Worm (Caenorhabditis elegans) whole organism, mixed stage, embryonic: ENCODE results near the gene str-199.

Source experiments
- M03D4.4 ChIP-seq: sonication (generic microtip); optimal IDR thresholded peaks from 2 replicates; lab custom pipeline; 2017; ENCODE audit warnings: mild to moderate bottlenecking, missing genetic modification characterization, missing compliant biosample characterization
- bed-3 ChIP-seq: fragments of 200-800 bp; sonication (Bioruptor generic); optimal IDR thresholded peaks from 3 replicates; lab custom pipeline; 2018; ENCODE audit warnings: mild to moderate bottlenecking, missing genetic modification characterization, moderate library complexity, missing compliant biosample characterization
- blmp-1 ChIP-seq: fragments of 150-350 bp; optimal IDR thresholded peaks from 2 replicates; lab custom pipeline; 2014; ENCODE audit warnings: missing biosample characterization, missing genetic modification characterization
- ceh-39 ChIP-seq: fragments of 150-350 bp; optimal IDR thresholded peaks from 2 replicates; lab custom pipeline; 2014; ENCODE audit warnings: missing biosample characterization, missing genetic modification characterization
- ceh-43 ChIP-seq: fragments of 200-800 bp; sonication (Bioruptor generic); optimal IDR thresholded peaks from 2 replicates; lab custom pipeline; 2018; ENCODE audit warnings: mild to moderate bottlenecking, missing genetic modification characterization, moderate library complexity, missing compliant biosample characterization
- ceh-83 ChIP-seq: fragments of 200-800 bp; sonication (Bioruptor generic); optimal IDR thresholded peaks from 2 replicates; lab custom pipeline; 2018; ENCODE audit warnings: mild to moderate bottlenecking, missing genetic modification characterization, missing compliant biosample characterization
- ces-1 ChIP-seq: fragments of 150-350 bp; optimal IDR thresholded peaks from 2 replicates; lab custom pipeline; 2014; ENCODE audit warnings: missing biosample characterization, missing genetic modification reagents, missing genetic modification characterization
- cnd-1 ChIP-seq: fragments of 200-800 bp; sonication (Bioruptor generic); optimal IDR thresholded peaks from 2 replicates; lab custom pipeline; 2018; ENCODE audit warnings: mild to moderate bottlenecking, missing genetic modification characterization, missing compliant biosample characterization
- drap-1 ChIP-seq: fragments of 200-800 bp; sonication (Bioruptor generic); optimal IDR thresholded peaks from 3 replicates; lab custom pipeline; 2018; ENCODE audit warnings: mild to moderate bottlenecking, missing genetic modification characterization, missing compliant biosample characterization
- elt-1 ChIP-seq: sonication (generic microtip); optimal IDR thresholded peaks from 2 replicates; lab custom pipeline; 2017; ENCODE audit warnings: missing genetic modification characterization, mild to moderate bottlenecking, missing compliant biosample characterization, antibody characterized with exemption, moderate library complexity, borderline replicate concordance; ENCODE audit not compliant: insufficient read depth
- elt-3 ChIP-seq: fragments of 150-350 bp; optimal IDR thresholded peaks from 2 replicates; lab custom pipeline; 2014; ENCODE audit warnings: missing biosample characterization, missing genetic modification characterization
- flh-1 ChIP-seq: fragments of 200-800 bp; sonication (Bioruptor generic); optimal IDR thresholded peaks from 2 replicates; lab custom pipeline; 2018; ENCODE audit warnings: mild to moderate bottlenecking, missing genetic modification characterization, moderate library complexity, missing compliant biosample characterization
- ham-2 ChIP-seq: fragments of 200-800 bp; sonication (Bioruptor generic); optimal IDR thresholded peaks from 2 replicates; lab custom pipeline; 2018; ENCODE audit warnings: mild to moderate bottlenecking, missing genetic modification characterization, missing compliant biosample characterization
- lin-13 ChIP-seq: fragments of 150-350 bp; optimal IDR thresholded peaks from 2 replicates; lab custom pipeline; 2014; ENCODE audit warnings: missing biosample characterization, missing genetic modification characterization
- lsy-2 ChIP-seq: fragments of 150-350 bp; optimal IDR thresholded peaks from 2 replicates; lab custom pipeline; 2014; ENCODE audit warnings: missing biosample characterization, missing genetic modification characterization
- mab-5 ChIP-seq: fragments of 150-350 bp; optimal IDR thresholded peaks from 2 replicates; lab custom pipeline; 2014; ENCODE audit warnings: missing biosample characterization, missing genetic modification characterization
- mep-1 ChIP-seq: fragments of 150-350 bp; optimal IDR thresholded peaks from 2 replicates; lab custom pipeline; 2017; ENCODE audit warnings: missing biosample characterization, missing genetic modification reagents, missing genetic modification characterization, inconsistent platforms
- mls-2 ChIP-seq: sonication (generic microtip); optimal IDR thresholded peaks from 2 replicates; lab custom pipeline; 2016; ENCODE audit warnings: mild to moderate bottlenecking, missing genetic modification characterization, moderate library complexity, missing compliant biosample characterization
- nhr-12 ChIP-seq: fragments of 150-350 bp; optimal IDR thresholded peaks from 2 replicates; lab custom pipeline; 2014; ENCODE audit warnings: missing biosample characterization, missing genetic modification characterization
- nhr-2 ChIP-seq: fragments of 150-350 bp; optimal IDR thresholded peaks from 2 replicates; lab custom pipeline; 2014; ENCODE audit warnings: missing biosample characterization, missing genetic modification characterization
- nhr-28 ChIP-seq: fragments of 150-350 bp; optimal IDR thresholded peaks from 2 replicates; lab custom pipeline; 2014; ENCODE audit warnings: missing biosample characterization, missing genetic modification characterization
- nhr-76 ChIP-seq: sonication (generic microtip); optimal IDR thresholded peaks from 2 replicates; lab custom pipeline; 2017; ENCODE audit warnings: missing biosample characterization, missing genetic modification characterization
- pha-4 ChIP-seq: fragments of 150-350 bp; optimal IDR thresholded peaks from 2 replicates; lab custom pipeline; 2018; ENCODE audit warnings: missing biosample characterization, missing genetic modification reagents, missing genetic modification characterization
- sem-2 ChIP-seq: fragments of 200-800 bp; sonication (Bioruptor generic); optimal IDR thresholded peaks from 2 replicates; lab custom pipeline; 2018; ENCODE audit warnings: mild to moderate bottlenecking, missing genetic modification characterization, missing compliant biosample characterization
- snpc-4 ChIP-seq: fragments of 150-350 bp; optimal IDR thresholded peaks from 2 replicates; lab custom pipeline; 2014; ENCODE audit warnings: missing biosample characterization, missing genetic modification characterization
- tbx-8 ChIP-seq: fragments of 200-800 bp; sonication (Bioruptor generic); optimal IDR thresholded peaks from 2 replicates; lab custom pipeline; 2018; ENCODE audit warnings: mild to moderate bottlenecking, missing genetic modification characterization, moderate library complexity, missing compliant biosample characterization
- unc-120 ChIP-seq: sonication (generic microtip); optimal IDR thresholded peaks from 2 replicates; lab custom pipeline; 2017; ENCODE audit warnings: missing genetic modification characterization, missing compliant biosample characterization; ENCODE audit not compliant: poor library complexity, severe bottlenecking
- unc-39 ChIP-seq: fragments of 150-350 bp; optimal IDR thresholded peaks from 2 replicates; lab custom pipeline; 2014; ENCODE audit warnings: missing biosample characterization, missing genetic modification characterization
- zip-8 ChIP-seq: fragments of 150-350 bp; optimal IDR thresholded peaks from 2 replicates; lab custom pipeline; 2014; ENCODE audit warnings: missing biosample characterization, missing genetic modification characterization

Gene str-199

DNA sequence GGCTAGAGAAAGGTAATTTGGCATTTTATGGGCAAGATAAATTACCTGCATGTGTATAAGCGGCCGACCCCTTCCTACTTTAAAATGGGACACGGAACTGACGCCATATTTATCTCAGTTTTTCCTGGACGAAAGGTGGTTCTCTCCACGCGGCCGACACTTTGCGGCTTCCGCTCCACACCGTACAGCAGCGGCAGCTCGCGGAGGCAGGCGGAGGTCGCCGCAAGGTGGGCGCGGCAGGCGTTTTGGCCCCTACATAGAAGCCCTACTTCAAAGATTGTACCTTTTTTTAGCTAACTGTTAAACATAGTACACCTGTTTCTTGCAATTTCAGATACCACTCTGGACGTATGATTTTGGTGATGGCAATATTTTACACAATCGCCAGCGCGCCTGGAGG, 16.2 kb upstream of the str-199 start:
- TF ChIP-seq drap-1 (GFP tag; lab: Kevin White, UChicago) = no peak
- TF ChIP-seq nhr-2 (tag; lab: Kevin White, UChicago) = no peak
- no peak for TF ChIP-seq cnd-1 (tag; lab: Kevin White, UChicago)
- no peak for TF ChIP-seq snpc-4 (tag; lab: Kevin White, UChicago)
- no peak for TF ChIP-seq M03D4.4 (tag; lab: Kevin White, UChicago)
- TF ChIP-seq bed-3 (GFP tag; lab: Kevin White, UChicago) = no peak
- TF ChIP-seq zip-8 (tag; lab: Kevin White, UChicago) = no peak
- no peak for TF ChIP-seq elt-3 (tag; lab: Kevin White, UChicago)
- no peak for TF ChIP-seq ceh-39 (tag; lab: Kevin White, UChicago)
- no peak for TF ChIP-seq blmp-1
- no peak for TF ChIP-seq pha-4
- no peak for TF ChIP-seq tbx-8 (GFP tag; lab: Kevin White, UChicago)
- no peak for TF ChIP-seq nhr-12
- no peak for TF ChIP-seq mep-1 (tag; lab: Kevin White, UChicago)
- TF ChIP-seq ceh-83 = no peak
- no peak for TF ChIP-seq flh-1 (GFP tag; lab: Kevin White, UChicago)
- no peak for TF ChIP-seq mab-5 (tag; lab: Kevin White, UChicago)
- TF ChIP-seq elt-1 (tag; lab: Kevin White, UChicago) = no peak
- TF ChIP-seq lin-13 (tag; lab: Kevin White, UChicago) = no peak
- TF ChIP-seq ces-1 (GFP tag; lab: Kevin White, UChicago) = no peak

DNA sequence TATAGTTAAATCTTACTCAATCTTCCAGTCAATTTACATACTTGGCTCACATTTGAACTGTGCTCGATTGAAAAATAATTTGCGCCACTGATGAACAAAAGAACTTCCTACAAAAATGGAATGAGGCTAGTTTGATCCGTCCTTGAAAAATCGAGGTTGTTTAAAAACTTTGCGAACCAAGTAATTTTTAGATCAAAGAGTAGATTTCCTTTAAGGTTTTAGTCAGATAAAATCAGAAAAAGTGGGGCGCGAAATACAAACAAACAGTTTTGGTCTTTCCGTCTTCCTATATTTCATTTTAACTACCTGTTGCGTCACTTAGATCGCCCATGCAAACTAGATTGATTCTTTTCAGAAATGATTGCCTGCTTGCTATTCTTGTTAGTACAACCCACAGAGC, 11.5 kb upstream of the str-199 start, which contains the start of gene Y68A4A.10:
TSS of gene Y68A4A.10 (plus strand) at position 301 of the 400 bp plus-strand sequence.
- no peak for TF ChIP-seq snpc-4 (tag; lab: Kevin White, UChicago)
- TF ChIP-seq nhr-12 = no peak
- no peak for TF ChIP-seq sem-2 (GFP tag; lab: Kevin White, UChicago)
- TF ChIP-seq lsy-2 (tag; lab: Kevin White, UChicago) = no peak
- TF ChIP-seq mab-5 (tag; lab: Kevin White, UChicago) = no peak
- no peak for TF ChIP-seq drap-1 (GFP tag; lab: Kevin White, UChicago)
- TF ChIP-seq ces-1 (GFP tag; lab: Kevin White, UChicago) = no peak
- TF ChIP-seq ceh-43 (GFP tag; lab: Kevin White, UChicago) = no peak
- no peak for TF ChIP-seq flh-1 (GFP tag; lab: Kevin White, UChicago)
- no peak for TF ChIP-seq mls-2 (tag; lab: Kevin White, UChicago)
- no peak for TF ChIP-seq mep-1 (tag; lab: Kevin White, UChicago)
- TF ChIP-seq elt-1 (tag; lab: Kevin White, UChicago) = no peak
- TF ChIP-seq ceh-83 = no peak
- TF ChIP-seq unc-120 (tag; lab: Kevin White, UChicago) = no peak
- no peak for TF ChIP-seq nhr-2 (tag; lab: Kevin White, UChicago)
- TF ChIP-seq blmp-1 = no peak
- no peak for TF ChIP-seq M03D4.4 (tag; lab: Kevin White, UChicago)
- TF ChIP-seq elt-3 (tag; lab: Kevin White, UChicago) = no peak
- no peak for TF ChIP-seq pha-4
- TF ChIP-seq cnd-1 (tag; lab: Kevin White, UChicago) = no peak
- TF ChIP-seq, all 35 proteins: peak for 0

DNA sequence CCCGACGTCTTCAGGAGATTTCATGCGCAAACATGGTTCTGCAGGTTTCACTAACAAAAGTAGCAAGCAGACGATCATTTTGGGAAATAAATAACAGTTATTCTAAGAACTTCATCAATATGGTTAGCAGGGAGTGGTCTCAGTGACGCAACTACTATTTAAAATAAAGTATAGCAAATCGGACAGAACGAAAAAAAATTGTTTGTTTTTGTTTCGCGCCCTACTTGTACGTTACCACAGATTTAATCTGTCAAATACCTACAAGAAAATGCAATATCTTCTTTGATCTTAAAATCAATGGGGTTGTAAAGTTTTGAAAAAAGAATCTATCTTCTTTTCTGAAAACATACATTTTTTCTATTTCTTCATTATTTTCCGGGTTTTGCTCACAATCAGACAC, 8.6 kb upstream of the str-199 start, which contains the start of gene srz-96:
TSS of gene srz-96 (plus strand) at position 301 of the 400 bp plus-strand sequence.
- TF ChIP-seq nhr-2 (tag; lab: Kevin White, UChicago) (no peak), unc-120 (tag; lab: Kevin White, UChicago) (no peak), blmp-1 (no peak), nhr-28 (tag; lab: Kevin White, UChicago) (no peak), unc-39 (tag; lab: Kevin White, UChicago) (no peak), tbx-8 (GFP tag; lab: Kevin White, UChicago) (no peak), mep-1 (tag; lab: Kevin White, UChicago) (no peak), zip-8 (tag; lab: Kevin White, UChicago) (no peak)

DNA sequence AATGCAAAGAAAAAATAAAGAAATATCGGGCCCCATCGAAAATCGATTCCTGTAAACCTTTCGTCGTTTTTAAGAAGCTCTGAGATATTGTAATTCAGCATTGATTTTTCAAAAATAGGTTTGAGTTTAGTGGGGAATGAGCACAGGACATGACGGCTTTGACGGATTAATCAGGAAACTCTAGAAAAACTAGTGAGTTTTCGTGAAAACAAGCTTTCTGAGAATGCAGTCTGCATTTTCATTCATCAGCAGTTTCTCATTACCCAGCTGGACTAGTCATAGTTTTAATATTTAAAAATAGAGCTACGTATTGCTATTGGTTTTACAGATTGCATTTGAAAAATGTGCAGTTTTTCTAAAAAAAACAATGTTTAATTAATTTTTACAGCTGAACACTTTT, 1.9 kb upstream of the str-199 start, which contains the start of gene srz-47:
TSS of gene srz-47 (minus strand) at position 101 of the 400 bp plus-strand sequence.
- TF ChIP-seq ham-2 = no peak
- TF ChIP-seq mls-2 (tag; lab: Kevin White, UChicago) = no peak
- TF ChIP-seq cnd-1 (tag; lab: Kevin White, UChicago) = no peak
- no peak for TF ChIP-seq flh-1 (GFP tag; lab: Kevin White, UChicago)
- TF ChIP-seq nhr-76 (tag; lab: Kevin White, UChicago) = no peak
- TF ChIP-seq mep-1 (tag; lab: Kevin White, UChicago) = no peak
- TF ChIP-seq tbx-8 (GFP tag; lab: Kevin White, UChicago) = no peak
- TF ChIP-seq ces-1 (GFP tag; lab: Kevin White, UChicago) = no peak
